Worm (Caenorhabditis elegans) whole organism, L4 larva: ENCODE measurements around the gene rpl-21.
A peak's percentile ranks its signal among the peaks of the same experiment; 100 is the strongest.

Experiments
- D1046.2 ChIP-seq: fragments of 200-800 bp; sonication (Bioruptor generic); IDR thresholded peaks from 2 replicates; pipeline ENCODE4 v1.3.6; 2022; ENCODE audit warnings: missing genetic modification characterization, missing compliant biosample characterization
- F37D6.2 ChIP-seq: sonication (generic microtip); optimal IDR thresholded peaks from 2 replicates; lab custom pipeline; 2016; ENCODE audit warnings: mild to moderate bottlenecking, missing genetic modification characterization, missing compliant biosample characterization
- F49E8.2 ChIP-seq: sonication (generic microtip); optimal IDR thresholded peaks from 2 replicates; lab custom pipeline; 2016; ENCODE audit warnings: missing compliant biosample characterization, mild to moderate bottlenecking, missing genetic modification characterization, borderline replicate concordance
- R02D3.7 ChIP-seq: fragments of 150-350 bp; sonication (generic microtip); optimal IDR thresholded peaks from 3 replicates; lab custom pipeline; 2014; ENCODE audit warnings: missing biosample characterization, missing genetic modification characterization
- T20F7.1 ChIP-seq: fragments of 200-800 bp; sonication (Bioruptor generic); optimal IDR thresholded peaks from 2 replicates; lab custom pipeline; 2018; ENCODE audit warnings: mild to moderate bottlenecking, missing genetic modification characterization, missing compliant biosample characterization
- Y105C5A.15 ChIP-seq: fragments of 200-800 bp; sonication (Bioruptor generic); IDR thresholded peaks from 2 replicates; pipeline ENCODE4 v1.3.6; 2022; ENCODE audit warnings: missing genetic modification characterization, missing compliant biosample characterization
- ama-1 ChIP-seq: fragments of 150-350 bp; optimal IDR thresholded peaks from 2 replicates; lab custom pipeline; 2014; ENCODE audit warnings: inconsistent platforms, mixed read lengths
- arid-1 ChIP-seq: fragments of 200-800 bp; sonication (Bioruptor generic); conservative IDR thresholded peaks from 2 replicates; pipeline ENCODE4 v1.3.6; 2022; ENCODE audit warnings: missing genetic modification reagents, missing genetic modification characterization, missing compliant biosample characterization
- ceh-28 ChIP-seq: fragments of 150-350 bp; optimal IDR thresholded peaks from 2 replicates; lab custom pipeline; 2014; ENCODE audit warnings: missing biosample characterization, missing genetic modification reagents, missing genetic modification characterization
- ceh-44 ChIP-seq: fragments of 200-800 bp; sonication (Bioruptor generic); IDR thresholded peaks from 2 replicates; pipeline ENCODE4 v1.3.6; 2022; ENCODE audit warnings: missing genetic modification reagents, missing genetic modification characterization, missing compliant biosample characterization
- daf-12 ChIP-seq: fragments of 150-350 bp; optimal IDR thresholded peaks from 2 replicates; lab custom pipeline; 2014; ENCODE audit warnings: missing biosample characterization, missing genetic modification reagents, missing genetic modification characterization
- daf-16 ChIP-seq, 3 experiments: sonication (generic microtip); optimal IDR thresholded peaks; 2 replicates each; lab custom pipeline; 2016 to 2017; ENCODE audit warnings: missing genetic modification characterization in 3 of 3, missing genetic modification reagents in 3 of 3, mild to moderate bottlenecking in 2 of 3, missing compliant biosample characterization in 2 of 3, missing biosample characterization in 1 of 3, moderate library complexity in 1 of 3
- daf-8 ChIP-seq: fragments of 200-800 bp; sonication (Bioruptor generic); IDR thresholded peaks from 2 replicates; pipeline ENCODE4 v1.3.6; 2022; ENCODE audit warnings: missing genetic modification characterization, missing compliant biosample characterization
- dmd-6 ChIP-seq: fragments of 200-800 bp; sonication (Bioruptor generic); IDR thresholded peaks from 2 replicates; pipeline ENCODE4 v1.3.6; 2022; ENCODE audit warnings: missing genetic modification reagents, missing genetic modification characterization, missing compliant biosample characterization
- dve-1 ChIP-seq: sonication (generic microtip); optimal IDR thresholded peaks from 2 replicates; lab custom pipeline; 2017; ENCODE audit warnings: antibody characterized with exemption, mild to moderate bottlenecking, missing genetic modification characterization, missing compliant biosample characterization; ENCODE audit not compliant: insufficient read depth
- hif-1 ChIP-seq, 2 experiments: sonication (generic microtip); optimal IDR thresholded peaks; 2 replicates each; lab custom pipeline; 2016 to 2017; ENCODE audit warnings: missing compliant biosample characterization in 2 of 2, missing genetic modification characterization in 2 of 2, missing genetic modification reagents in 2 of 2, missing genotype in 2 of 2, mild to moderate bottlenecking in 1 of 2
- hlh-30 ChIP-seq: sonication (generic microtip); optimal IDR thresholded peaks from 2 replicates; lab custom pipeline; 2017; ENCODE audit warnings: antibody characterized with exemption, mild to moderate bottlenecking, missing genetic modification characterization, missing compliant biosample characterization; ENCODE audit not compliant: insufficient read depth
- lim-7 ChIP-seq: fragments of 200-800 bp; sonication (Bioruptor generic); IDR thresholded peaks from 2 replicates; pipeline ENCODE4 v1.3.6; 2022; ENCODE audit warnings: missing genetic modification characterization, missing compliant biosample characterization
- lin-13 ChIP-seq: fragments of 150-350 bp; optimal IDR thresholded peaks from 2 replicates; lab custom pipeline; 2014; ENCODE audit warnings: missing biosample characterization, missing genetic modification reagents, missing genetic modification characterization
- lin-29 ChIP-seq: fragments of 200-800 bp; sonication (Bioruptor generic); IDR thresholded peaks from 2 replicates; pipeline ENCODE4 v1.3.6; 2022; ENCODE audit warnings: missing genetic modification reagents, missing genetic modification characterization, missing compliant biosample characterization
- lin-39 ChIP-seq: fragments of 150-350 bp; optimal IDR thresholded peaks from 2 replicates; lab custom pipeline; 2014; ENCODE audit warnings: missing biosample characterization, missing genetic modification reagents, missing genetic modification characterization
- madf-9 ChIP-seq: fragments of 200-800 bp; sonication (Bioruptor generic); conservative IDR thresholded peaks from 2 replicates; pipeline ENCODE4 v1.3.6; 2022; ENCODE audit warnings: missing genetic modification reagents, missing genetic modification characterization, missing compliant biosample characterization
- mdl-1 ChIP-seq, 2 experiments: fragments of 150-350 bp in 1 of 2; sonication (generic microtip) in 1 of 2; optimal IDR thresholded peaks; 2 replicates each; lab custom pipeline; 2014 to 2017; ENCODE audit warnings: missing biosample characterization in 2 of 2, missing genetic modification characterization in 2 of 2
- mep-1 ChIP-seq: fragments of 150-350 bp; sonication (generic microtip); optimal IDR thresholded peaks from 3 replicates; lab custom pipeline; 2014; ENCODE audit warnings: missing biosample characterization, missing genetic modification characterization
- mes-2 ChIP-seq: sonication (generic microtip); optimal IDR thresholded peaks from 2 replicates; lab custom pipeline; 2016; ENCODE audit warnings: missing genotype, mild to moderate bottlenecking, missing genetic modification characterization, missing compliant biosample characterization; ENCODE audit not compliant: poor library complexity, severe bottlenecking
- nhr-28 ChIP-seq: fragments of 150-350 bp; optimal IDR thresholded peaks from 2 replicates; lab custom pipeline; 2014; ENCODE audit warnings: missing biosample characterization, missing genetic modification characterization
- nhr-41 ChIP-seq: fragments of 200-800 bp; sonication (Bioruptor generic); IDR thresholded peaks from 2 replicates; pipeline ENCODE4 v1.3.6; 2022; ENCODE audit warnings: missing genetic modification reagents, missing genetic modification characterization, missing compliant biosample characterization
- nhr-42 ChIP-seq: fragments of 200-800 bp; sonication (Bioruptor generic); IDR thresholded peaks from 2 replicates; pipeline ENCODE4 v1.3.6; 2022; ENCODE audit warnings: missing genetic modification characterization, missing compliant biosample characterization
- nhr-76 ChIP-seq: fragments of 150-350 bp; optimal IDR thresholded peaks from 2 replicates; lab custom pipeline; 2014; ENCODE audit warnings: missing biosample characterization, missing genetic modification characterization
- pha-4 ChIP-seq, 2 experiments: fragments of 150-350 bp in 1 of 2; fragments of 200-800 bp in 1 of 2; sonication (Bioruptor generic) in 1 of 2; IDR thresholded peaks in 1 of 2; optimal IDR thresholded peaks in 1 of 2; 2 replicates each; pipeline versions ENCODE4 v1.3.6 to Lab custom; 2014 to 2022; ENCODE audit warnings: missing genetic modification characterization in 2 of 2, missing genetic modification reagents in 2 of 2, missing biosample characterization in 1 of 2, missing compliant biosample characterization in 1 of 2
- php-3 ChIP-seq: fragments of 200-800 bp; sonication (Bioruptor generic); IDR thresholded peaks from 2 replicates; pipeline ENCODE4 v1.3.6; 2022; ENCODE audit warnings: missing genetic modification reagents, missing genetic modification characterization, missing compliant biosample characterization
- set-16 ChIP-seq: fragments of 200-800 bp; sonication (Bioruptor generic); IDR thresholded peaks from 2 replicates; pipeline ENCODE4 v1.3.6; 2022; ENCODE audit warnings: missing genetic modification reagents, missing genetic modification characterization, missing compliant biosample characterization
- skn-1 ChIP-seq: fragments of 150-350 bp; optimal IDR thresholded peaks from 2 replicates; lab custom pipeline; 2014; ENCODE audit warnings: missing biosample characterization, missing genetic modification characterization
- snpc-4 ChIP-seq: fragments of 150-350 bp; optimal IDR thresholded peaks from 2 replicates; lab custom pipeline; 2014; ENCODE audit warnings: missing biosample characterization, missing genetic modification characterization
- spr-3 ChIP-seq: fragments of 200-800 bp; sonication (Bioruptor generic); optimal IDR thresholded peaks from 2 replicates; lab custom pipeline; 2018; ENCODE audit warnings: mild to moderate bottlenecking, missing genetic modification characterization, missing compliant biosample characterization
- tra-1 ChIP-seq: fragments of 200-800 bp; sonication (Bioruptor generic); IDR thresholded peaks from 2 replicates; pipeline ENCODE4 v1.3.6; 2022; ENCODE audit warnings: missing genetic modification reagents, missing genetic modification characterization, missing compliant biosample characterization
- unc-130 ChIP-seq: sonication (generic microtip); optimal IDR thresholded peaks from 2 replicates; lab custom pipeline; 2016; ENCODE audit warnings: missing genetic modification reagents, missing genetic modification characterization, missing compliant biosample characterization
- vab-7 ChIP-seq: fragments of 200-800 bp; sonication (Bioruptor generic); IDR thresholded peaks from 2 replicates; pipeline ENCODE4 v1.3.6; 2022; ENCODE audit warnings: missing genetic modification reagents, missing genetic modification characterization, missing compliant biosample characterization
- zag-1 ChIP-seq: fragments of 150-350 bp; optimal IDR thresholded peaks from 2 replicates; lab custom pipeline; 2014; ENCODE audit warnings: missing biosample characterization, missing genetic modification characterization
- zfp-3 ChIP-seq: fragments of 200-800 bp; sonication (Bioruptor generic); conservative IDR thresholded peaks from 2 replicates; pipeline ENCODE4 v1.3.6; 2022; ENCODE audit warnings: missing genetic modification reagents, missing genetic modification characterization, missing compliant biosample characterization

Gene rpl-21

ce11 chrIII:8163788-8164423 lies 33.9 kb upstream of the rpl-21 start, which contains the start of gene prp-8 (continued):
- TF ChIP-seq tra-1 (GFP tag; lab: Robert Waterston, UW) (0 out of 2 replicates have a peak, but pooled peaks have one; percentile 43), arid-1 (GFP tag; lab: Robert Waterston, UW) (peak; percentile 74), pha-4 (GFP tag; IDR thresholded peaks at IDR 0.05; lab: Robert Waterston, UW) (no peak), pha-4 (tag; optimal IDR thresholded peaks at IDR 0.05; lab: Kevin White, UChicago) (peak; percentile 94), ceh-44 (GFP tag; lab: Robert Waterston, UW) (no peak), zag-1 (no peak), F49E8.2 (no peak), nhr-28 (tag; lab: Kevin White, UChicago) (peak; percentile 51)
- TF ChIP-seq, all 104 proteins: peak for 50

DNA sequence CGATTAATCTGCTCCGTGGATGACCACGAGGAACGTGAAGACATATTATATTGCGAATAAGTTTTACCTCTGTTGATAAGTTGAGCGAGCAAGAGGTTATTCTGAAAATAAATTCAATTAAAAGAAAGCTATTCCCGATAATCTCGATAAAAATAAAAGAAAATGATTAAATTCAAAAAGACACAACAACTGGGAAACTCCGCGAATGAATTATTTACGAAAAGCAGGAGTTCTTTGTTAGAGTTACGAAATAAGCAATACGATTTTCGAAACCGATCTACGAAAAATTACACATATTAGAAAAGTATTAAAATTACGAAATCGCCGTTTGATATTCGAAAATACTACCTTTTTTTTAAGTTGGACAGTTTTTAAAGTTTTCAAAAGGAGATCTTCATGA lies 33.3 kb upstream of the rpl-21 start, which contains the start of gene bath-42:
Gene bath-42, minus strand, starts transcription at position 101 of the 400 bp plus-strand sequence.
- TF ChIP-seq ceh-44 (GFP tag; lab: Robert Waterston, UW): no peak
- no peak for TF ChIP-seq daf-12 (tag; lab: Kevin White, UChicago)
- no peak for TF ChIP-seq ceh-28 (tag; lab: Kevin White, UChicago)
- TF ChIP-seq dmd-6 (GFP tag; lab: Robert Waterston, UW): no peak

DNA sequence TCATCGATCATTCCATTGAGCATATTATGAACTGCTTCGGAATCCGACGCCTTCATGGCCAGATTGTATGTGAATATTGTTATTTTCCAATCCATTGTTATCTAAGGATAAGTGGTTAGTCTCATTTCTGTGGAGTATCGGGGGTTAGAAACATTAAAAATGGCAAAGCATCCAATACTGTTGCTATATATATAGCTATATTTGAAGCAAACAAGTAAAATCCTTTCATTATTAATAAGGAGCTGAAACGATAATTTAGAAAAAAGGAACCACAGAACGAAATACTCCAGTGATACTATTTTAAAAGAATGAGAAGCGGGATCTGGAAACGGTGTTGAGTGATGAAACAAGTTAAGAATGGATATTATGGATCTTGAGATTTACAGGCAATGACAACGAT lies 31.2 kb upstream of the rpl-21 start, which contains the start of gene inpp-5K:
Gene inpp-5K, minus strand, starts transcription at position 101 of the 400 bp plus-strand sequence.
- no peak for TF ChIP-seq R02D3.7 (tag; lab: Kevin White, UChicago)
- no peak for TF ChIP-seq vab-7 (GFP tag; lab: Robert Waterston, UW)
- TF ChIP-seq Y105C5A.15: no peak
- peak; percentile 6 for TF ChIP-seq T20F7.1 (GFP tag; lab: Kevin White, UChicago)
- TF ChIP-seq nhr-76 (tag; lab: Kevin White, UChicago): no peak
- TF ChIP-seq daf-8 (GFP tag; lab: Robert Waterston, UW): no peak
- TF ChIP-seq nhr-42 (GFP tag; lab: Robert Waterston, UW): no peak

ce11 chrIII:8158140-8158786 lies 28.2 kb upstream of the rpl-21 start, which contains the start of gene atg-13:
Gene atg-13, minus strand, starts transcription at chrIII:8158190.
- TF ChIP-seq zfp-3 (GFP tag; lab: Robert Waterston, UW): no peak
- no peak for TF ChIP-seq ceh-44 (GFP tag; lab: Robert Waterston, UW)
- 0 out of 2 replicates have a peak, but pooled peaks have one; percentile 32 for TF ChIP-seq madf-9 (GFP tag; lab: Robert Waterston, UW)
- 0 out of 2 replicates have a peak, but pooled peaks have one; percentile 11 for TF ChIP-seq dmd-6 (GFP tag; lab: Robert Waterston, UW)
- peak; percentile 7 for TF ChIP-seq T20F7.1 (GFP tag; lab: Kevin White, UChicago)
- no peak for TF ChIP-seq D1046.2 (GFP tag; lab: Robert Waterston, UW)
- no peak for TF ChIP-seq dve-1 (tag; lab: Kevin White, UChicago)
- no peak for TF ChIP-seq lim-7
- TF ChIP-seq mep-1 (tag; lab: Kevin White, UChicago): no peak
- peak; percentile 20 for TF ChIP-seq ama-1 (lab: Kevin White, UChicago)
- TF ChIP-seq spr-3 (GFP tag; lab: Kevin White, UChicago): no peak
- TF ChIP-seq nhr-76 (tag; lab: Kevin White, UChicago): no peak
- no peak for TF ChIP-seq lin-29 (GFP tag; lab: Robert Waterston, UW)
- no peak for TF ChIP-seq lin-39 (tag; lab: Kevin White, UChicago)
- TF ChIP-seq set-16 (GFP tag; lab: Robert Waterston, UW): no peak
- peak; percentile 74 for TF ChIP-seq mes-2 (tag; lab: Kevin White, UChicago)
- TF ChIP-seq lin-13: no peak
- no peak for TF ChIP-seq R02D3.7 (tag; lab: Kevin White, UChicago)
- peak in 1 of 2 experiments; percentile 19 for TF ChIP-seq hif-1 (tag; optimal IDR thresholded peaks at IDR 0.05; lab: Kevin White, UChicago)
- no peak for TF ChIP-seq skn-1 (tag; lab: Kevin White, UChicago)
- no peak for TF ChIP-seq tra-1 (GFP tag; lab: Robert Waterston, UW)
- no peak for TF ChIP-seq vab-7 (GFP tag; lab: Robert Waterston, UW)
- peak; percentile 79 for TF ChIP-seq hlh-30
- TF ChIP-seq snpc-4 (tag; lab: Kevin White, UChicago): no peak
- no peak for TF ChIP-seq unc-130 (GFP tag; lab: Kevin White, UChicago)
- no peak for TF ChIP-seq F37D6.2 (tag; lab: Kevin White, UChicago)
- no peak for TF ChIP-seq nhr-41
- peak in 1 of 2 experiments; percentile 47 for TF ChIP-seq mdl-1 (tag; optimal IDR thresholded peaks at IDR 0.05; lab: Kevin White, UChicago)
- no peak for TF ChIP-seq php-3 (GFP tag; lab: Robert Waterston, UW)
- no peak for TF ChIP-seq daf-16 (GFP tag; optimal IDR thresholded peaks at IDR 0.05; lab: Kevin White, UChicago)
- peak; percentile 48 for TF ChIP-seq daf-16 (tag; optimal IDR thresholded peaks at IDR 0.05; lab: Kevin White, UChicago)
